Worm (Caenorhabditis elegans): ENCODE data around the gene actl-1.

ce11 chrX:6462995-6463462 lies 36.6 kb downstream of the actl-1 start, which contains the start of gene C15B12.2:
- TF ChIP-seq skn-1 (tag; optimal IDR thresholded peaks at IDR 0.05), result no peak
- no peak for TF ChIP-seq lin-15B (tag; optimal IDR thresholded peaks at IDR 0.05)
- TF ChIP-seq nhr-76 (tag; optimal IDR thresholded peaks at IDR 0.05), result no peak
- TF ChIP-seq unc-62 (GFP tag; optimal IDR thresholded peaks at IDR 0.05 in 1 of 2), result no peak
- no peak for TF ChIP-seq unc-62 (tag; optimal IDR thresholded peaks at IDR 0.05)
- no peak for TF ChIP-seq Y75B8A.6 (GFP tag; IDR thresholded peaks at IDR 0.05)
- no peak for TF ChIP-seq egl-43 (GFP tag; IDR thresholded peaks at IDR 0.05)
- no peak for TF ChIP-seq ceh-62 (tag; optimal IDR thresholded peaks at IDR 0.05)
- TF ChIP-seq lim-7 (GFP tag; IDR thresholded peaks at IDR 0.05), result no peak
- no peak for TF ChIP-seq ztf-7 (tag; optimal IDR thresholded peaks at IDR 0.05)
- no peak for TF ChIP-seq nhr-11 (tag; optimal IDR thresholded peaks at IDR 0.05)
- TF ChIP-seq unc-39 (tag; optimal IDR thresholded peaks at IDR 0.05), result no peak
- TF ChIP-seq F37D6.2 (tag; optimal IDR thresholded peaks at IDR 0.05), result no peak
- peak; percentile 84 for TF ChIP-seq pqm-1 (tag; optimal IDR thresholded peaks at IDR 0.05)

All from whole organism, L4 larva.